Fruit fly (Drosophila melanogaster): Measurements from ENCODE around the gene Zcchc7.

The Zcchc7 gene

DNA sequence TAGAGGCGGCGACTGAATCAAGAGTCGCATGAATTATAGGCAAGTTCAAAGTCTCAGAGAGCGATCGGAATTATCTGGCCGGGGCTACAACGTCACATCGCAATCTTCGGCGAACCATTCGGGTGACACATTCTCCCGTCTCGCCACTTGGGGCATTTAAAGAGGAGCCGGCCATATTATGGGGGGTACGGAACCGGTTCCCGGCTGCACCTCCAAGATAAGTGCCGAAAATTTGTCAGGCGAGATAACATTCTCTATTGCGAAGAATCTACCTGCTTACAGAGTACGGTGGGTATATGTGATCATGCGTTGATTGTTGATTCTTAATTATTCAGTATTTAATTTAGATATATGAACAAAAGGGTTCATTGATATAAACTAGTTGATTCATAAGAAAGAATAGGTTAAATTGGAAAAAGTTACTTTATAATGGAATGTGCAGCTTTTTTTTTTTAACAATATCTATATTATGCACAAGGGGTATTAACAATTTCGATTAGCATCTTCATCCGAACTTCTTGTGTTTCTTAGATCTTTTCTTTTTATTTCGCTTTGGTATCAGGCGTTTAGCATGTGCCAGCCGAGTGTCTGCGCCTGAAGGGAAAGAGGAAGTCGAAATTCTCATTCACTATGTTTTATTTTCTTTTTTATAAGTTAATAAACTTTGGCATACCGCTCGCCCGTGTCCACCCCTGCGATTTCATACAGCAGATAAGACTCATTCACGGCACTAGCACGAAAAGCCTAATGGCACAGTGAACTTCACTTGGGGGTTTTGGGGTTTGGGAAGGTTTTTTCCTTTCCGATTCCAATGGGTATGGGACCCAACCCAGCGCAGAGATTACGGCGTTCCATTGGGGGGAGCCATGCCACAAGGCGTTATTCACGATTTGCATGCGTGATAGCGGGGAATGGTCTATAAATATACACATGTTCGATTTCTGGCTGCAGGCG is 43.4 kb upstream of the Zcchc7 start (continued):
- TF ChIP-seq bab2 (GFP tag; optimal IDR thresholded peaks at IDR 0.05) (peak; percentile 47), Rfx (GFP tag; IDR thresholded peaks at IDR 0.05) (peak; percentile 32; the same call in 1 of the 2 replicates), ttk (GFP tag; IDR thresholded peaks at IDR 0.05) (0 out of 2 replicates have a peak, but pooled peaks have one; percentile 6), CG5180 (GFP tag; optimal IDR thresholded peaks at IDR 0.05) (no peak), ap (GFP tag; IDR thresholded peaks at IDR 0.05) (no peak), gfzf (GFP tag; optimal IDR thresholded peaks at IDR 0.05) (no peak), slbo (GFP tag; IDR thresholded peaks at IDR 0.05) (peak; percentile 47), CG1603 (tag; optimal IDR thresholded peaks at IDR 0.05) (no peak), cwo (GFP tag; optimal IDR thresholded peaks at IDR 0.05) (peak; percentile 87), fd64A (GFP tag; optimal IDR thresholded peaks at IDR 0.05) (no peak), grn (GFP tag; optimal IDR thresholded peaks at IDR 0.05) (peak; percentile 59), CG13424 (tag; optimal IDR thresholded peaks at IDR 0.05) (peak; percentile 48), row (GFP tag; IDR thresholded peaks at IDR 0.05) (peak; percentile 82), pan (optimal IDR thresholded peaks at IDR 0.05) (no peak), pan (GFP tag; optimal IDR thresholded peaks at IDR 0.05 in 1 of 2, IDR thresholded peaks at IDR 0.05 in 1 of 2) (peak in 1 of 2 experiments; percentile 49), Pdp1 (GFP tag; optimal IDR thresholded peaks at IDR 0.05) (peak; percentile 13 to 27), slp2 (GFP tag; optimal IDR thresholded peaks at IDR 0.05) (no peak), CG15514 (GFP tag; optimal IDR thresholded peaks at IDR 0.05) (peak; percentile 81), CG6813 (GFP tag; optimal IDR thresholded peaks at IDR 0.05) (no peak), CG1233 (GFP tag; optimal IDR thresholded peaks at IDR 0.05) (no peak), CG6765 (GFP tag; optimal IDR thresholded peaks at IDR 0.05) (peak; percentile 32), CG12391 (tag; optimal IDR thresholded peaks at IDR 0.05) (peak; percentile 66), CG18599 (GFP tag; optimal IDR thresholded peaks at IDR 0.05) (peak; percentile 65), Eip74EF (GFP tag; optimal IDR thresholded peaks at IDR 0.05) (peak in 1 of 2 experiments; percentile 21), CG18262 (tag; optimal IDR thresholded peaks at IDR 0.05) (peak; percentile 62), CG12155 (GFP tag; optimal IDR thresholded peaks at IDR 0.05) (peak; percentile 48), CG3407 (GFP tag; optimal IDR thresholded peaks at IDR 0.05) (no peak), Neu2 (GFP tag; optimal IDR thresholded peaks at IDR 0.05; ENCODE audit: borderline replicate concordance) (no peak), CG31441 (GFP tag; IDR thresholded peaks at IDR 0.05) (peak; percentile 76), Spps (tag; optimal IDR thresholded peaks at IDR 0.05) (peak; percentile 37), da (GFP tag; optimal IDR thresholded peaks at IDR 0.05) (no peak), tin (GFP tag; optimal IDR thresholded peaks at IDR 0.05) (peak; percentile 46), org-1 (GFP tag; optimal IDR thresholded peaks at IDR 0.05) (peak; percentile 20), dmrt99B (tag; optimal IDR thresholded peaks at IDR 0.05) (peak; percentile 49), unc-4 (GFP tag; IDR thresholded peaks at IDR 0.05; ENCODE audit: partially characterized antibody) (no peak), CG10543 (GFP tag; optimal IDR thresholded peaks at IDR 0.05) (peak; percentile 6), CG7963 (GFP tag; IDR thresholded peaks at IDR 0.05; ENCODE audit: partially characterized antibody) (no peak), Stat92E (GFP tag; optimal IDR thresholded peaks at IDR 0.05) (no peak), aop (GFP tag; IDR thresholded peaks at IDR 0.05) (no peak), disco-r (GFP tag; optimal IDR thresholded peaks at IDR 0.05) (no peak), mirr (GFP tag; optimal IDR thresholded peaks at IDR 0.05) (peak; percentile 37), nom (GFP tag; optimal IDR thresholded peaks at IDR 0.05) (peak; percentile 87), ranshi (GFP tag; IDR thresholded peaks at IDR 0.05) (peak; percentile 9; the same call in 1 of the 2 replicates), CG2120 (GFP tag; optimal IDR thresholded peaks at IDR 0.05) (peak; percentile 75), croc (GFP tag; conservative IDR thresholded peaks at IDR 0.05) (peak; percentile 31; the same call in 1 of the 3 replicates), CG8924 (tag; optimal IDR thresholded peaks at IDR 0.05) (peak; percentile 46)

Data from whole organism, embryonic.